Worm (Caenorhabditis elegans): ENCODE data around the gene C08B6.8.

The C08B6.8 gene

ce11 chrV:10098429-10098828 is 36.0 kb upstream of the C08B6.8 start, which contains the start of gene ugt-47:
Gene ugt-47 (minus strand): TSS chrV:10098597.
- TF ChIP-seq fkh-2 (tag; optimal IDR thresholded peaks at IDR 0.05) (no peak), lin-39 (tag; optimal IDR thresholded peaks at IDR 0.05) (no peak), nhr-25 (tag; optimal IDR thresholded peaks at IDR 0.05) (no peak), elt-2 (tag; optimal IDR thresholded peaks at IDR 0.05) (peak; percentile 61)

ce11 chrV:10101916-10102315 is 32.5 kb upstream of the C08B6.8 start, which contains the start of gene C08B6.14:
Gene C08B6.14 (minus strand): TSS chrV:10102016.
- no peak for TF ChIP-seq nhr-28 (tag; optimal IDR thresholded peaks at IDR 0.05)
- TF ChIP-seq fkh-10 (GFP tag; optimal IDR thresholded peaks at IDR 0.05), result no peak
- TF ChIP-seq egl-27 (tag; optimal IDR thresholded peaks at IDR 0.05), result no peak
- no peak for TF ChIP-seq nhr-23 (tag; optimal IDR thresholded peaks at IDR 0.05)
- TF ChIP-seq lin-15B (tag; optimal IDR thresholded peaks at IDR 0.05), result no peak
- TF ChIP-seq snpc-4 (tag; optimal IDR thresholded peaks at IDR 0.05), result no peak
- TF ChIP-seq ZK546.5 (tag; optimal IDR thresholded peaks at IDR 0.05), result no peak
- no peak for TF ChIP-seq ceh-16 (tag; optimal IDR thresholded peaks at IDR 0.05)
- TF ChIP-seq R02D3.7 (tag; optimal IDR thresholded peaks at IDR 0.05), result no peak
- TF ChIP-seq ztf-4 (tag; optimal IDR thresholded peaks at IDR 0.05), result no peak
- no peak for TF ChIP-seq nfya-1 (tag; optimal IDR thresholded peaks at IDR 0.05; ENCODE audit: insufficient read depth)
- no peak for TF ChIP-seq nhr-237 (tag; optimal IDR thresholded peaks at IDR 0.05)
- TF ChIP-seq fkh-2 (tag; optimal IDR thresholded peaks at IDR 0.05), result no peak
- TF ChIP-seq ama-1 (optimal IDR thresholded peaks at IDR 0.05), result no peak

- TF ChIP-seq pqm-1 (tag; optimal IDR thresholded peaks at IDR 0.05) (peak; percentile 11), unc-39 (tag; optimal IDR thresholded peaks at IDR 0.05) (no peak), elt-2 (tag; optimal IDR thresholded peaks at IDR 0.05) (peak; percentile 69), mml-1 (tag; optimal IDR thresholded peaks at IDR 0.05) (no peak), nhr-237 (tag; optimal IDR thresholded peaks at IDR 0.05) (no peak), fos-1 (tag; optimal IDR thresholded peaks at IDR 0.05) (no peak)
These were observed 30.6 kb upstream of the C08B6.8 start for ce11 chrV:10103811-10104210.

- TF ChIP-seq lsy-12 (tag; optimal IDR thresholded peaks at IDR 0.05) (no peak), nhr-23 (tag; optimal IDR thresholded peaks at IDR 0.05) (no peak), zag-1 (tag; optimal IDR thresholded peaks at IDR 0.05) (no peak), aly-2 (tag; optimal IDR thresholded peaks at IDR 0.05) (no peak), ceh-28 (tag; optimal IDR thresholded peaks at IDR 0.05) (no peak), unc-39 (tag; optimal IDR thresholded peaks at IDR 0.05) (no peak), pha-4 (tag; optimal IDR thresholded peaks at IDR 0.05) (peak; percentile 51), pqm-1 (tag; optimal IDR thresholded peaks at IDR 0.05) (peak; percentile 90), egl-5 (tag; optimal IDR thresholded peaks at IDR 0.05) (no peak), elt-2 (tag; optimal IDR thresholded peaks at IDR 0.05) (peak; percentile 76), ZK546.5 (tag; optimal IDR thresholded peaks at IDR 0.05) (no peak), nhr-76 (tag; optimal IDR thresholded peaks at IDR 0.05) (no peak), nfya-1 (tag; optimal IDR thresholded peaks at IDR 0.05; ENCODE audit: insufficient read depth) (no peak), R02D3.7 (tag; optimal IDR thresholded peaks at IDR 0.05) (no peak)
These were observed 29.6 kb upstream of the C08B6.8 start, which contains the start of gene ugt-17 for ce11 chrV:10104785-10105310. Gene ugt-17 (minus strand): TSS chrV:10104964.

- TF ChIP-seq ceh-28 (tag; optimal IDR thresholded peaks at IDR 0.05) (no peak), pha-4 (tag; optimal IDR thresholded peaks at IDR 0.05) (no peak), nhr-28 (tag; optimal IDR thresholded peaks at IDR 0.05) (no peak), lin-15B (tag; optimal IDR thresholded peaks at IDR 0.05) (no peak)
These were observed 29.0 kb upstream of the C08B6.8 start, which contains the start of gene C08B6.2 for ce11 chrV:10105412-10105811. Gene C08B6.2 (plus strand): TSS chrV:10105712.

ce11 chrV:10107309-10107708 is 27.1 kb upstream of the C08B6.8 start, which contains the start of gene C08B6.11:
Gene C08B6.11 (plus strand): TSS chrV:10107609.
- no peak for TF ChIP-seq nhr-25 (tag; optimal IDR thresholded peaks at IDR 0.05)

- peak; percentile 42 for TF ChIP-seq elt-2 (tag; optimal IDR thresholded peaks at IDR 0.05)
- no peak for TF ChIP-seq tbx-2 (tag; optimal IDR thresholded peaks at IDR 0.05)
- TF ChIP-seq pqm-1 (tag; optimal IDR thresholded peaks at IDR 0.05), result peak; percentile 5
- TF ChIP-seq pha-4 (tag; optimal IDR thresholded peaks at IDR 0.05), result peak; percentile 63
These were observed 23.3 kb upstream of the C08B6.8 start for ce11 chrV:10111129-10111528.

Measured in whole organism, L3 larva.